Fruit fly (Drosophila melanogaster) whole organism, embryonic: ENCODE data around the gene CG31141.

Experiments
- Awh ChIP-seq: fragments of 200-800 bp; sonication (Bioruptor generic); IDR thresholded peaks from 2 replicates; pipeline ENCODE4, ENCODE4 v1.3.6; 2022; ENCODE audit warnings: missing biosample characterization, missing genetic modification characterization
- Blimp-1 ChIP-seq: fragments of 200-800 bp; sonication (Bioruptor generic); optimal IDR thresholded peaks from 3 replicates; lab custom pipeline; 2018; ENCODE audit warnings: missing biosample characterization, missing genetic modification characterization, mild to moderate bottlenecking, moderate library complexity, missing genetic modification reagents
- BtbVII ChIP-seq: fragments of 200-800 bp; sonication (Bioruptor generic); optimal IDR thresholded peaks from 3 replicates; lab custom pipeline; 2017; ENCODE audit warnings: missing biosample characterization, mild to moderate bottlenecking, missing genetic modification characterization
- CG10431 ChIP-seq: fragments of 200-800 bp; sonication (Bioruptor generic); optimal IDR thresholded peaks from 3 replicates; lab custom pipeline; 2018; ENCODE audit warnings: missing biosample characterization, mild to moderate bottlenecking, missing genetic modification characterization
- CG11247 ChIP-seq: fragments of 200-800 bp; sonication (Bioruptor generic); IDR thresholded peaks from 2 replicates; pipeline ENCODE4 v1.3.6; 2022; ENCODE audit warnings: missing biosample characterization, missing genetic modification characterization
- CG11723 ChIP-seq: fragments of 200-800 bp; sonication (Bioruptor generic); optimal IDR thresholded peaks from 2 replicates; lab custom pipeline; 2017; ENCODE audit warnings: missing biosample characterization, mild to moderate bottlenecking, missing genetic modification characterization
- CG1233 ChIP-seq: fragments of 200-800 bp; sonication (Bioruptor generic); optimal IDR thresholded peaks from 4 replicates; lab custom pipeline; 2018; ENCODE audit warnings: missing biosample characterization, mild to moderate bottlenecking, missing genetic modification characterization
- CG12769 ChIP-seq: fragments of 200-800 bp; sonication (Bioruptor generic); optimal IDR thresholded peaks from 2 replicates; lab custom pipeline; 2019; ENCODE audit warnings: missing biosample characterization, mild to moderate bottlenecking, missing genetic modification characterization, moderate library complexity
- CG1529 ChIP-seq: fragments of 200-800 bp; sonication (Bioruptor generic); optimal IDR thresholded peaks from 3 replicates; lab custom pipeline; 2018; ENCODE audit warnings: missing biosample characterization, missing genetic modification characterization
- CG15601 ChIP-seq: fragments of 200-800 bp; sonication (Bioruptor generic); optimal IDR thresholded peaks from 3 replicates; lab custom pipeline; 2019; ENCODE audit warnings: missing biosample characterization, mild to moderate bottlenecking, missing genetic modification characterization, moderate library complexity
- CG17359 ChIP-seq: fragments of 200-800 bp; sonication (Bioruptor generic); optimal IDR thresholded peaks from 3 replicates; lab custom pipeline; 2018; ENCODE audit warnings: missing biosample characterization, mild to moderate bottlenecking, missing genetic modification characterization, moderate library complexity
- CG17385 ChIP-seq: fragments of 200-800 bp; sonication (Bioruptor generic); optimal IDR thresholded peaks from 3 replicates; lab custom pipeline; 2018; ENCODE audit warnings: missing biosample characterization, mild to moderate bottlenecking, missing genetic modification characterization
- CG17912 ChIP-seq: fragments of 200-800 bp; sonication (Bioruptor generic); optimal IDR thresholded peaks from 2 replicates; lab custom pipeline; 2018; ENCODE audit warnings: missing biosample characterization, mild to moderate bottlenecking, missing genetic modification characterization
- CG18011 ChIP-seq: fragments of 200-800 bp; sonication (Bioruptor generic); optimal IDR thresholded peaks from 2 replicates; lab custom pipeline; 2017; ENCODE audit warnings: missing biosample characterization, missing genetic modification characterization, mild to moderate bottlenecking, moderate library complexity, missing genotype
- CG18476 ChIP-seq: fragments of 200-800 bp; sonication (Bioruptor generic); optimal IDR thresholded peaks from 2 replicates; lab custom pipeline; 2016; ENCODE audit warnings: missing biosample characterization, mild to moderate bottlenecking, missing genetic modification characterization
- CG2875 ChIP-seq: fragments of 200-800 bp; sonication (Bioruptor generic); optimal IDR thresholded peaks from 2 replicates; lab custom pipeline; 2017; ENCODE audit warnings: missing biosample characterization, mild to moderate bottlenecking, missing genetic modification characterization, missing genetic modification reagents
- CG31365 ChIP-seq: fragments of 200-800 bp; sonication (Bioruptor generic); optimal IDR thresholded peaks from 2 replicates; lab custom pipeline; 2018; ENCODE audit warnings: missing biosample characterization, mild to moderate bottlenecking, missing genetic modification characterization
- CG33557 ChIP-seq: fragments of 200-800 bp; sonication (Bioruptor generic); optimal IDR thresholded peaks from 2 replicates; lab custom pipeline; 2019; ENCODE audit warnings: missing biosample characterization, mild to moderate bottlenecking, missing genetic modification characterization, moderate library complexity
- CG3407 ChIP-seq: fragments of 200-800 bp; sonication (Bioruptor generic); optimal IDR thresholded peaks from 2 replicates; lab custom pipeline; 2018; ENCODE audit warnings: missing biosample characterization, mild to moderate bottlenecking, missing genetic modification characterization
- CG4328 ChIP-seq: fragments of 200-800 bp; sonication (Bioruptor generic); optimal IDR thresholded peaks from 3 replicates; lab custom pipeline; 2017; ENCODE audit warnings: missing biosample characterization, missing genetic modification reagents, missing genetic modification characterization
- CG4707 ChIP-seq: fragments of 200-800 bp; sonication (Bioruptor generic); optimal IDR thresholded peaks from 2 replicates; lab custom pipeline; 2018; ENCODE audit warnings: missing biosample characterization, mild to moderate bottlenecking, missing genetic modification characterization, moderate library complexity
- CG6254 ChIP-seq: fragments of 200-800 bp; sonication (Bioruptor generic); optimal IDR thresholded peaks from 3 replicates; lab custom pipeline; 2017; ENCODE audit warnings: mild to moderate bottlenecking, missing biosample characterization, missing genetic modification reagents, missing genetic modification characterization
- CG6765 ChIP-seq: fragments of 200-800 bp; sonication (Bioruptor generic); optimal IDR thresholded peaks from 3 replicates; lab custom pipeline; 2017; ENCODE audit warnings: missing biosample characterization, mild to moderate bottlenecking, missing genetic modification characterization
- CG9932 ChIP-seq: fragments of 200-800 bp; sonication (Bioruptor generic); IDR thresholded peaks from 2 replicates; pipeline ENCODE4 v1.3.6; 2022; ENCODE audit warnings: missing biosample characterization, missing genetic modification characterization
- CoRest ChIP-seq: fragments of 200-800 bp; sonication (Bioruptor generic); optimal IDR thresholded peaks from 3 replicates; lab custom pipeline; 2018; ENCODE audit warnings: missing biosample characterization, mild to moderate bottlenecking, missing genetic modification characterization, moderate library complexity
- CrebB ChIP-seq: fragments of 200-800 bp; sonication (Bioruptor generic); optimal IDR thresholded peaks from 3 replicates; lab custom pipeline; 2018; ENCODE audit warnings: missing biosample characterization, mild to moderate bottlenecking, missing genetic modification characterization
- Dek ChIP-seq: fragments of 200-800 bp; sonication (Bioruptor generic); optimal IDR thresholded peaks from 3 replicates; lab custom pipeline; 2019; ENCODE audit warnings: missing biosample characterization, mild to moderate bottlenecking, missing genetic modification characterization, moderate library complexity
- E2f1 ChIP-seq: fragments of 200-800 bp; sonication (Bioruptor generic); IDR thresholded peaks from 2 replicates; pipeline ENCODE4 v1.3.6; 2022; ENCODE audit warnings: missing biosample characterization, missing genetic modification characterization
- MTF-1 ChIP-seq: fragments of 200-800 bp; sonication (Bioruptor generic); optimal IDR thresholded peaks from 2 replicates; lab custom pipeline; 2018; ENCODE audit warnings: missing biosample characterization, mild to moderate bottlenecking, missing genetic modification characterization, borderline replicate concordance
- Med ChIP-seq: fragments of 200-800 bp; sonication (Bioruptor generic); peaks from one replicate; lab custom pipeline; 2016; ENCODE audit warnings: missing biosample characterization, missing genetic modification characterization, mild to moderate bottlenecking, inconsistent platforms, moderate library complexity
- bsh ChIP-seq, 2 experiments: fragments of 200-800 bp; sonication (Bioruptor generic); optimal IDR thresholded peaks; 2 replicates each; lab custom pipeline; 2017 to 2018; ENCODE audit warnings: mild to moderate bottlenecking in 2 of 2, missing biosample characterization in 2 of 2, missing genetic modification characterization in 2 of 2, moderate library complexity in 1 of 2
- cad ChIP-seq: fragments of >200 bp; optimal IDR thresholded peaks from 2 replicates; lab custom pipeline; 2017; ENCODE audit warnings: missing biosample characterization, missing genetic modification characterization
- ci ChIP-seq: fragments of 200-800 bp; sonication (Bioruptor generic); IDR thresholded peaks from 3 replicates; pipeline ENCODE4 v1.3.6; 2022; ENCODE audit warnings: missing biosample characterization, missing genetic modification characterization
- exex ChIP-seq: fragments of 200-800 bp; sonication (Bioruptor generic); optimal IDR thresholded peaks from 4 replicates; lab custom pipeline; 2018; ENCODE audit warnings: missing biosample characterization, mild to moderate bottlenecking, missing genetic modification characterization, moderate library complexity
- fd64A ChIP-seq: fragments of 200-800 bp; sonication (Bioruptor generic); optimal IDR thresholded peaks from 3 replicates; lab custom pipeline; 2018; ENCODE audit warnings: missing biosample characterization, mild to moderate bottlenecking, missing genetic modification characterization
- gcm2 ChIP-seq: fragments of 200-800 bp; sonication (Bioruptor generic); optimal IDR thresholded peaks from 2 replicates; lab custom pipeline; 2016; ENCODE audit warnings: missing biosample characterization, missing genetic modification characterization
- ham ChIP-seq: fragments of 200-800 bp; sonication (Bioruptor generic); IDR thresholded peaks from 2 replicates; pipeline ENCODE4 v1.3.6; 2022; ENCODE audit warnings: missing biosample characterization, missing genetic modification characterization
- hkb ChIP-seq, 2 experiments: fragments of 200-800 bp in 1 of 2; fragments of >200 bp in 1 of 2; sonication (Bioruptor generic) in 1 of 2; IDR thresholded peaks in 1 of 2; optimal IDR thresholded peaks in 1 of 2; 2 replicates each; pipeline versions ENCODE4 v1.3.6 to Lab custom; 2017 to 2022; ENCODE audit warnings: missing biosample characterization in 1 of 2, missing genetic modification characterization in 1 of 2
- lab ChIP-seq: fragments of 200-800 bp; sonication (Bioruptor generic); optimal IDR thresholded peaks from 3 replicates; lab custom pipeline; 2017; ENCODE audit warnings: missing biosample characterization, missing genetic modification characterization, mild to moderate bottlenecking, moderate library complexity, missing genetic modification reagents
- lbe ChIP-seq: fragments of 200-800 bp; sonication (Bioruptor generic); optimal IDR thresholded peaks from 2 replicates; lab custom pipeline; 2016; ENCODE audit warnings: missing biosample characterization, mild to moderate bottlenecking, missing genetic modification characterization
- org-1 ChIP-seq: fragments of 200-800 bp; sonication (Bioruptor generic); optimal IDR thresholded peaks from 2 replicates; lab custom pipeline; 2017; ENCODE audit warnings: missing biosample characterization, missing genetic modification characterization
- otp ChIP-seq: fragments of 200-800 bp; sonication (Bioruptor generic); IDR thresholded peaks from 3 replicates; pipeline ENCODE4, ENCODE4 v1.3.6; 2022; ENCODE audit warnings: missing biosample characterization, missing genetic modification characterization
- pan ChIP-seq, 4 experiments: fragments of >200 bp in 3 of 4; fragments of 200-800 bp in 1 of 4; sonication (Bioruptor generic) in 1 of 4; optimal IDR thresholded peaks in 3 of 4; IDR thresholded peaks in 1 of 4; 2 replicates each; pipeline versions ENCODE4 v1.3.6 to Lab custom; 2017 to 2022; ENCODE audit warnings: missing biosample characterization in 2 of 4, missing genetic modification characterization in 2 of 4, mixed read lengths in 1 of 4
- pita ChIP-seq: fragments of 200-800 bp; sonication (Bioruptor generic); optimal IDR thresholded peaks from 2 replicates; lab custom pipeline; 2017; ENCODE audit warnings: missing biosample characterization, mild to moderate bottlenecking, missing genetic modification characterization
- salm ChIP-seq: fragments of 200-800 bp; sonication (Bioruptor generic); optimal IDR thresholded peaks from 2 replicates; lab custom pipeline; 2018; ENCODE audit warnings: missing biosample characterization, mild to moderate bottlenecking, missing genetic modification characterization
- sd ChIP-seq: fragments of 200-800 bp; sonication (Bioruptor generic); optimal IDR thresholded peaks from 3 replicates; lab custom pipeline; 2018; ENCODE audit warnings: missing biosample characterization, mild to moderate bottlenecking, missing genetic modification characterization, moderate library complexity
- tap ChIP-seq: fragments of 200-800 bp; optimal IDR thresholded peaks from 3 replicates; lab custom pipeline; 2019; ENCODE audit warnings: missing biosample characterization, mild to moderate bottlenecking, missing genetic modification characterization, moderate library complexity
- wek ChIP-seq: fragments of 200-800 bp; sonication (Bioruptor generic); optimal IDR thresholded peaks from 3 replicates; lab custom pipeline; 2018; ENCODE audit warnings: missing biosample characterization, mild to moderate bottlenecking, missing genetic modification characterization, moderate library complexity

Gene CG31141

dm6 chr3R:23947002-23947401, 23.9 kb downstream of the CG31141 start (continued):
- peak; percentile 54 for TF ChIP-seq CG4707 (GFP tag; lab: Kevin White, UChicago)
- TF ChIP-seq CG31365 (tag; lab: Kevin White, UChicago) = peak; percentile 32
- TF ChIP-seq BtbVII = peak; percentile 24
- peak; percentile 43 for TF ChIP-seq CG2875 (GFP tag; lab: Kevin White, UChicago)
- TF ChIP-seq wek = peak; percentile 79
- peak; percentile 12 for TF ChIP-seq tap (tag; lab: Kevin White, UChicago)
- peak; percentile 34 for TF ChIP-seq CG1529 (GFP tag; lab: Kevin White, UChicago)
- TF ChIP-seq bsh (GFP tag; optimal IDR thresholded peaks at IDR 0.05; lab: Kevin White, UChicago) = peak in 1 of 2 experiments; percentile 22
- peak; percentile 54 for TF ChIP-seq CrebB (tag; lab: Kevin White, UChicago)
- TF ChIP-seq CG1233 (GFP tag; lab: Kevin White, UChicago) = peak; percentile 45
- peak; percentile 36 for TF ChIP-seq CG4328
- peak; percentile 19 for TF ChIP-seq CG17385 (GFP tag; lab: Kevin White, UChicago)
- TF ChIP-seq cad (GFP tag; lab: Kevin White, UChicago) = no peak
- peak; percentile 2 for TF ChIP-seq CoRest (tag; lab: Kevin White, UChicago)
- TF ChIP-seq Dek (tag; lab: Kevin White, UChicago) = no peak
- peak; percentile 74 for TF ChIP-seq Med (GFP tag; lab: Kevin White, UChicago)
- peak; percentile 36 for TF ChIP-seq CG12769 (tag; lab: Kevin White, UChicago)
- TF ChIP-seq CG9932 (GFP tag; lab: Robert Waterston, UW) = 0 out of 2 replicates have a peak, but pooled peaks have one; percentile 11
- TF ChIP-seq Blimp-1 (GFP tag; lab: Kevin White, UChicago) = peak; percentile 22
- no peak for TF ChIP-seq pan (optimal IDR thresholded peaks at IDR 0.05; lab: Kevin White, UChicago)
- TF ChIP-seq pan (GFP tag; optimal IDR thresholded peaks at IDR 0.05 in 1 of 2, IDR thresholded peaks at IDR 0.05 in 1 of 2) = no peak
- peak; percentile 56 for TF ChIP-seq fd64A (GFP tag; lab: Kevin White, UChicago)
- TF ChIP-seq CG6254 (GFP tag; lab: Kevin White, UChicago) = peak; percentile 17
- TF ChIP-seq hkb (optimal IDR thresholded peaks at IDR 0.05; lab: Kevin White, UChicago) = no peak
- 0 out of 2 replicates have a peak, but pooled peaks have one; percentile 15 for TF ChIP-seq hkb (GFP tag; IDR thresholded peaks at IDR 0.05; lab: Robert Waterston, UW)
- peak; percentile 70 for TF ChIP-seq CG17912
- TF ChIP-seq exex = peak; percentile 8
- TF ChIP-seq salm = no peak
- peak; percentile 32 for TF ChIP-seq lab (GFP tag; lab: Kevin White, UChicago)
- peak; percentile 4 for TF ChIP-seq CG11723 (GFP tag; lab: Kevin White, UChicago)
- TF ChIP-seq org-1 (GFP tag; lab: Kevin White, UChicago) = peak; percentile 34
- peak; percentile 18 for TF ChIP-seq CG17359
- TF ChIP-seq CG3407 (GFP tag; lab: Kevin White, UChicago) = peak; percentile 45
- TF ChIP-seq CG11247 (GFP tag; lab: Robert Waterston, UW) = peak; percentile 40; the same call in 1 of the 2 replicates
- no peak for TF ChIP-seq gcm2 (GFP tag; lab: Kevin White, UChicago)
- 0 out of 3 replicates have a peak, but pooled peaks have one; percentile 25 for TF ChIP-seq otp
- no peak for TF ChIP-seq E2f1 (GFP tag; lab: Robert Waterston, UW)
- peak; percentile 6 for TF ChIP-seq CG6765 (GFP tag; lab: Kevin White, UChicago)
- TF ChIP-seq CG18476 = no peak
- TF ChIP-seq ci (GFP tag; lab: Robert Waterston, UW) = peak; percentile 71; the same call in 1 of the 3 replicates
- no peak for TF ChIP-seq pita (GFP tag; lab: Kevin White, UChicago)
- TF ChIP-seq Awh (GFP tag; lab: Robert Waterston, UW) = peak; percentile 32; the same call in 1 of the 2 replicates
- no peak for TF ChIP-seq ham (GFP tag; lab: Robert Waterston, UW)
- peak; percentile 60 for TF ChIP-seq CG15601
- TF ChIP-seq sd = no peak
- peak; percentile 32 for TF ChIP-seq CG33557
- TF ChIP-seq lbe (GFP tag; lab: Kevin White, UChicago) = no peak
- TF ChIP-seq MTF-1 (GFP tag; lab: Kevin White, UChicago) = peak; percentile 24
- TF ChIP-seq CG18011 = no peak
- peak; percentile 55 for TF ChIP-seq CG10431 (GFP tag; lab: Kevin White, UChicago)
